Worm (Caenorhabditis elegans) whole organism, L3 larva: ENCODE results near the gene T02D1.8.

Experiments used
- R02D3.7 ChIP-seq: fragments of 150-350 bp; optimal IDR thresholded peaks from 2 replicates; lab custom pipeline; 2014; ENCODE audit warnings: missing biosample characterization, missing genetic modification characterization
- ZK546.5 ChIP-seq: sonication (generic microtip); optimal IDR thresholded peaks from 2 replicates; lab custom pipeline; 2017; ENCODE audit warnings: missing biosample characterization, missing genetic modification characterization
- aly-2 ChIP-seq: fragments of 150-350 bp; optimal IDR thresholded peaks from 2 replicates; lab custom pipeline; 2014; ENCODE audit warnings: missing biosample characterization, missing genetic modification characterization
- ama-1 ChIP-seq: fragments of 150-350 bp; optimal IDR thresholded peaks from 2 replicates; lab custom pipeline; 2018
- ceh-16 ChIP-seq: sonication (generic microtip); optimal IDR thresholded peaks from 2 replicates; lab custom pipeline; 2017; ENCODE audit warnings: missing biosample characterization, missing genetic modification characterization
- ceh-28 ChIP-seq: fragments of 150-350 bp; optimal IDR thresholded peaks from 2 replicates; lab custom pipeline; 2014; ENCODE audit warnings: missing biosample characterization, missing genetic modification reagents, missing genetic modification characterization
- ceh-9 ChIP-seq: sonication (generic microtip); optimal IDR thresholded peaks from 2 replicates; lab custom pipeline; 2018; ENCODE audit warnings: missing biosample characterization, missing genetic modification characterization
- egl-27 ChIP-seq: sonication (generic microtip); optimal IDR thresholded peaks from 4 replicates; lab custom pipeline; 2017; ENCODE audit warnings: missing biosample characterization, missing genetic modification reagents, missing genetic modification characterization
- egl-5 ChIP-seq: fragments of 150-350 bp; optimal IDR thresholded peaks from 2 replicates; lab custom pipeline; 2017; ENCODE audit warnings: missing biosample characterization, missing genetic modification reagents, missing genetic modification characterization, inconsistent platforms
- elt-1 ChIP-seq: fragments of 150-350 bp; optimal IDR thresholded peaks from 2 replicates; lab custom pipeline; 2014; ENCODE audit warnings: missing biosample characterization, missing genetic modification characterization
- elt-2 ChIP-seq: sonication (generic microtip); optimal IDR thresholded peaks from 2 replicates; lab custom pipeline; 2016; ENCODE audit warnings: missing genetic modification reagents, mild to moderate bottlenecking, missing genetic modification characterization, missing compliant biosample characterization
- elt-3 ChIP-seq, 3 experiments: fragments of 150-350 bp in 1 of 3; sonication (generic microtip) in 2 of 3; optimal IDR thresholded peaks; 2 replicates in 2 of 3; 4 replicates in 1 of 3; lab custom pipeline; 2014 to 2017; ENCODE audit warnings: missing biosample characterization in 3 of 3, missing genetic modification characterization in 3 of 3
- eor-1 ChIP-seq, 2 experiments: fragments of 150-350 bp; optimal IDR thresholded peaks; 2 replicates each; lab custom pipeline; 2014 to 2018; ENCODE audit warnings: missing biosample characterization in 2 of 2, missing genetic modification characterization in 2 of 2
- fkh-10 ChIP-seq: sonication (generic microtip); optimal IDR thresholded peaks from 2 replicates; lab custom pipeline; 2017; ENCODE audit warnings: missing biosample characterization, missing genetic modification reagents, missing genetic modification characterization
- fkh-2 ChIP-seq: fragments of 150-350 bp; optimal IDR thresholded peaks from 2 replicates; lab custom pipeline; 2014; ENCODE audit warnings: missing biosample characterization, missing genetic modification reagents, missing genetic modification characterization
- fos-1 ChIP-seq: fragments of 150-350 bp; optimal IDR thresholded peaks from 2 replicates; lab custom pipeline; 2014; ENCODE audit warnings: missing biosample characterization, missing genetic modification characterization
- hmg-11 ChIP-seq: sonication (generic microtip); optimal IDR thresholded peaks from 2 replicates; lab custom pipeline; 2016; ENCODE audit warnings: missing genetic modification characterization, missing compliant biosample characterization
- jun-1 ChIP-seq: fragments of 150-350 bp; optimal IDR thresholded peaks from 2 replicates; lab custom pipeline; 2014; ENCODE audit warnings: missing biosample characterization, missing genetic modification reagents, missing genetic modification characterization
- lin-39 ChIP-seq: fragments of 150-350 bp; optimal IDR thresholded peaks from 2 replicates; lab custom pipeline; 2018; ENCODE audit warnings: missing biosample characterization, missing genetic modification reagents, missing genetic modification characterization
- lsy-12 ChIP-seq: sonication (generic microtip); optimal IDR thresholded peaks from 2 replicates; lab custom pipeline; 2016; ENCODE audit warnings: mild to moderate bottlenecking, missing genetic modification characterization, missing compliant biosample characterization
- mdl-1 ChIP-seq: fragments of 150-350 bp; optimal IDR thresholded peaks from 2 replicates; lab custom pipeline; 2014; ENCODE audit warnings: missing biosample characterization, missing genetic modification characterization
- mml-1 ChIP-seq: fragments of 150-350 bp; sonication (generic microtip); optimal IDR thresholded peaks from 3 replicates; lab custom pipeline; 2014; ENCODE audit warnings: missing biosample characterization, missing genetic modification characterization
- nfya-1 ChIP-seq: sonication (generic microtip); optimal IDR thresholded peaks from 2 replicates; lab custom pipeline; 2017; ENCODE audit warnings: missing genetic modification characterization, mild to moderate bottlenecking, missing compliant biosample characterization, antibody characterized with exemption, moderate library complexity; ENCODE audit not compliant: insufficient read depth
- nhr-11 ChIP-seq: fragments of 150-350 bp; optimal IDR thresholded peaks from 2 replicates; lab custom pipeline; 2014; ENCODE audit warnings: missing biosample characterization, missing genetic modification characterization
- nhr-12 ChIP-seq: fragments of 150-350 bp; optimal IDR thresholded peaks from 2 replicates; lab custom pipeline; 2014; ENCODE audit warnings: missing biosample characterization, missing genetic modification characterization
- nhr-23 ChIP-seq: fragments of 150-350 bp; optimal IDR thresholded peaks from 2 replicates; lab custom pipeline; 2014; ENCODE audit warnings: missing biosample characterization, missing genetic modification reagents, missing genetic modification characterization
- nhr-237 ChIP-seq: fragments of 150-350 bp; optimal IDR thresholded peaks from 2 replicates; lab custom pipeline; 2014; ENCODE audit warnings: missing biosample characterization, missing genetic modification characterization
- nhr-25 ChIP-seq: sonication (generic microtip); optimal IDR thresholded peaks from 2 replicates; lab custom pipeline; 2017; ENCODE audit warnings: missing biosample characterization, missing genetic modification characterization
- nhr-28 ChIP-seq: fragments of 150-350 bp; optimal IDR thresholded peaks from 2 replicates; lab custom pipeline; 2014; ENCODE audit warnings: missing biosample characterization, missing genetic modification characterization
- nhr-43 ChIP-seq: sonication (generic microtip); optimal IDR thresholded peaks from 2 replicates; lab custom pipeline; 2016; ENCODE audit warnings: mild to moderate bottlenecking, missing genetic modification characterization, missing compliant biosample characterization; ENCODE audit not compliant: poor library complexity, severe bottlenecking
- nhr-67 ChIP-seq: fragments of 150-350 bp; optimal IDR thresholded peaks from 2 replicates; lab custom pipeline; 2014; ENCODE audit warnings: missing biosample characterization, missing genetic modification characterization
- nhr-76 ChIP-seq: fragments of 150-350 bp; sonication (generic microtip); optimal IDR thresholded peaks from 5 replicates; lab custom pipeline; 2014; ENCODE audit warnings: missing biosample characterization, missing genetic modification characterization
- pha-4 ChIP-seq: fragments of 150-350 bp; optimal IDR thresholded peaks from 2 replicates; lab custom pipeline; 2014; ENCODE audit warnings: missing biosample characterization, missing genetic modification reagents, missing genetic modification characterization
- pqm-1 ChIP-seq: fragments of 150-350 bp; optimal IDR thresholded peaks from 2 replicates; lab custom pipeline; 2017; ENCODE audit warnings: missing biosample characterization, missing genetic modification characterization, inconsistent platforms
- sea-2 ChIP-seq: fragments of 150-350 bp; sonication (generic microtip); optimal IDR thresholded peaks from 4 replicates; lab custom pipeline; 2014; ENCODE audit warnings: missing biosample characterization, missing genetic modification reagents, missing genetic modification characterization
- skn-1 ChIP-seq: fragments of 150-350 bp; optimal IDR thresholded peaks from 2 replicates; lab custom pipeline; 2014; ENCODE audit warnings: missing biosample characterization, missing genetic modification characterization
- snpc-4 ChIP-seq: fragments of 150-350 bp; optimal IDR thresholded peaks from 2 replicates; lab custom pipeline; 2014; ENCODE audit warnings: missing biosample characterization, missing genetic modification characterization
- unc-39 ChIP-seq: sonication (generic microtip); optimal IDR thresholded peaks from 4 replicates; lab custom pipeline; 2017; ENCODE audit warnings: missing biosample characterization, missing genetic modification characterization
- zag-1 ChIP-seq: fragments of 150-350 bp; optimal IDR thresholded peaks from 2 replicates; lab custom pipeline; 2014; ENCODE audit warnings: missing biosample characterization, missing genetic modification characterization
- ztf-11 ChIP-seq: fragments of 150-350 bp; optimal IDR thresholded peaks from 2 replicates; lab custom pipeline; 2014; ENCODE audit warnings: missing biosample characterization, missing genetic modification characterization
- ztf-4 ChIP-seq: fragments of 150-350 bp; optimal IDR thresholded peaks from 2 replicates; lab custom pipeline; 2014; ENCODE audit warnings: missing biosample characterization, missing genetic modification characterization

The T02D1.8 gene

ce11 chrIV:17342667-17343066, 44.6 kb downstream of the T02D1.8 start, which contains the start of gene C49C3.21:
C49C3.21 (plus strand) TSS chrIV:17342967.
- TF ChIP-seq nhr-11 (tag; lab: Kevin White, UChicago) (no peak), fkh-2 (tag; lab: Kevin White, UChicago) (no peak), ztf-4 (no peak), fkh-10 (GFP tag; lab: Kevin White, UChicago) (no peak), snpc-4 (tag; lab: Kevin White, UChicago) (no peak), elt-1 (no peak), sea-2 (no peak), ama-1 (lab: Kevin White, UChicago) (no peak), nhr-43 (tag; lab: Kevin White, UChicago) (no peak), ceh-16 (tag; lab: Kevin White, UChicago) (no peak), nhr-23 (no peak), mml-1 (tag; lab: Kevin White, UChicago) (no peak), mdl-1 (tag; lab: Kevin White, UChicago) (no peak), nhr-12 (tag; lab: Kevin White, UChicago) (no peak)

- no peak for TF ChIP-seq R02D3.7 (tag; lab: Kevin White, UChicago)
- peak; percentile 92 for TF ChIP-seq elt-2 (tag; lab: Kevin White, UChicago)
- no peak for TF ChIP-seq nhr-237 (tag; lab: Kevin White, UChicago)
- TF ChIP-seq pqm-1 (tag; lab: Kevin White, UChicago) = peak; percentile 85
- TF ChIP-seq nfya-1 = no peak
- TF ChIP-seq unc-39 = no peak
- TF ChIP-seq ceh-16 (tag; lab: Kevin White, UChicago) = no peak
These were observed 45.1 kb downstream of the T02D1.8 start, which contains the start of gene C49C3.9 for ce11 chrIV:17342179-17342578. C49C3.9 (minus strand) TSS chrIV:17342314.

ce11 chrIV:17341033-17341432, 46.3 kb downstream of the T02D1.8 start:
- TF ChIP-seq ama-1 (lab: Kevin White, UChicago) = no peak
- TF ChIP-seq nhr-237 (tag; lab: Kevin White, UChicago) = no peak
- TF ChIP-seq snpc-4 (tag; lab: Kevin White, UChicago) = no peak
- no peak for TF ChIP-seq R02D3.7 (tag; lab: Kevin White, UChicago)
- no peak for TF ChIP-seq egl-5
- TF ChIP-seq eor-1 (tag; optimal IDR thresholded peaks at IDR 0.05; lab: Kevin White, UChicago) = no peak
- no peak for TF ChIP-seq elt-2 (tag; lab: Kevin White, UChicago)
- no peak for TF ChIP-seq jun-1
- TF ChIP-seq lin-39 (tag; lab: Kevin White, UChicago) = no peak
- TF ChIP-seq ZK546.5 (tag; lab: Kevin White, UChicago) = no peak
- TF ChIP-seq ztf-11 (tag; lab: Kevin White, UChicago) = no peak
- TF ChIP-seq hmg-11 (tag; lab: Kevin White, UChicago) = no peak
- TF ChIP-seq zag-1 = no peak
- TF ChIP-seq nhr-76 (tag; lab: Kevin White, UChicago) = no peak

- TF ChIP-seq fos-1 (no peak), aly-2 (tag; lab: Kevin White, UChicago) (no peak), pha-4 (peak; percentile 65), ama-1 (lab: Kevin White, UChicago) (no peak), nhr-67 (tag; lab: Kevin White, UChicago) (no peak), mml-1 (tag; lab: Kevin White, UChicago) (no peak), lsy-12 (tag; lab: Kevin White, UChicago) (no peak), egl-5 (no peak), elt-2 (tag; lab: Kevin White, UChicago) (peak; percentile 94), snpc-4 (tag; lab: Kevin White, UChicago) (no peak), pqm-1 (tag; lab: Kevin White, UChicago) (peak; percentile 88), jun-1 (peak; percentile 80), egl-27 (tag; lab: Kevin White, UChicago) (no peak), nfya-1 (no peak), nhr-28 (tag; lab: Kevin White, UChicago) (no peak), sea-2 (no peak), nhr-43 (tag; lab: Kevin White, UChicago) (no peak), elt-3 (tag; optimal IDR thresholded peaks at IDR 0.05; lab: Kevin White, UChicago) (no peak), skn-1 (tag; lab: Kevin White, UChicago) (no peak), nhr-25 (tag; lab: Kevin White, UChicago) (no peak), mdl-1 (tag; lab: Kevin White, UChicago) (no peak), ceh-9 (no peak), ceh-28 (tag; lab: Kevin White, UChicago) (no peak)
These were observed 48.3 kb downstream of the T02D1.8 start, which contains the start of gene C49C3.10 for ce11 chrIV:17338920-17339510. C49C3.10 (minus strand) TSS chrIV:17338970.
